Worm (Caenorhabditis elegans) whole organism, L1 larva: ENCODE measurements around the gene F53F4.2.

ENCODE experiments used
- C04F5.9 ChIP-seq: sonication (generic microtip); optimal IDR thresholded peaks from 2 replicates; lab custom pipeline; 2016; ENCODE audit warnings: missing genetic modification characterization, missing compliant biosample characterization
- C16A3.4 ChIP-seq: fragments of 150-350 bp; optimal IDR thresholded peaks from 2 replicates; lab custom pipeline; 2014; ENCODE audit warnings: missing biosample characterization, missing genetic modification characterization
- C34B4.2 ChIP-seq: sonication (generic microtip); optimal IDR thresholded peaks from 2 replicates; lab custom pipeline; 2017; ENCODE audit warnings: mild to moderate bottlenecking, missing genetic modification characterization, missing compliant biosample characterization
- F16B12.6 ChIP-seq: fragments of 150-350 bp; optimal IDR thresholded peaks from 2 replicates; lab custom pipeline; 2014; ENCODE audit warnings: missing biosample characterization, missing genetic modification characterization
- alr-1 ChIP-seq: fragments of 200-800 bp; sonication (Bioruptor generic); optimal IDR thresholded peaks from 2 replicates; lab custom pipeline; 2018; ENCODE audit warnings: borderline replicate concordance, mild to moderate bottlenecking, missing genetic modification characterization, missing compliant biosample characterization
- aly-2 ChIP-seq: fragments of 150-350 bp; optimal IDR thresholded peaks from 2 replicates; lab custom pipeline; 2014; ENCODE audit warnings: missing biosample characterization, missing genetic modification characterization
- blmp-1 ChIP-seq: fragments of 150-350 bp; optimal IDR thresholded peaks from 2 replicates; lab custom pipeline; 2014; ENCODE audit warnings: missing biosample characterization, missing genetic modification characterization
- ceh-63 ChIP-seq: fragments of 200-800 bp; sonication (Bioruptor generic); optimal IDR thresholded peaks from 2 replicates; lab custom pipeline; 2018; ENCODE audit warnings: mild to moderate bottlenecking, missing genetic modification characterization, missing compliant biosample characterization
- ceh-8 ChIP-seq: fragments of 200-800 bp; sonication (Bioruptor generic); optimal IDR thresholded peaks from 2 replicates; lab custom pipeline; 2018; ENCODE audit warnings: mild to moderate bottlenecking, missing genetic modification characterization, moderate library complexity, missing compliant biosample characterization
- ceh-82 ChIP-seq, 3 experiments: fragments of 150-350 bp in 1 of 3; sonication (generic microtip) in 2 of 3; optimal IDR thresholded peaks; 2 replicates each; lab custom pipeline; 2014 to 2017; ENCODE audit warnings: missing biosample characterization in 3 of 3, missing genetic modification characterization in 3 of 3
- ceh-88 ChIP-seq: fragments of 200-800 bp; sonication (Bioruptor generic); IDR thresholded peaks from 2 replicates; pipeline ENCODE4 v1.3.6; 2022; ENCODE audit warnings: missing genetic modification characterization, missing compliant biosample characterization
- dpl-1 ChIP-seq, 3 experiments: fragments of 150-350 bp in 2 of 3; sonication (generic microtip) in 1 of 3; optimal IDR thresholded peaks; 2 replicates each; lab custom pipeline; 2014 to 2017; ENCODE audit warnings: missing biosample characterization in 3 of 3, missing genetic modification characterization in 3 of 3, missing genetic modification reagents in 3 of 3
- efl-1 ChIP-seq, 4 experiments: fragments of 150-350 bp; optimal IDR thresholded peaks in 3 of 4; peaks in 1 of 4; 1 replicate in 1 of 4; 2 replicates in 3 of 4; lab custom pipeline; 2014; ENCODE audit warnings: missing biosample characterization in 2 of 4, missing genetic modification characterization in 2 of 4, missing genetic modification reagents in 2 of 4
- elt-2 ChIP-seq: sonication (generic microtip); optimal IDR thresholded peaks from 2 replicates; lab custom pipeline; 2016; ENCODE audit warnings: missing genetic modification characterization, mild to moderate bottlenecking, inconsistent platforms, missing compliant biosample characterization, missing genetic modification reagents
- ets-5 ChIP-seq: fragments of 200-800 bp; sonication (Bioruptor generic); IDR thresholded peaks from 2 replicates; pipeline ENCODE4 v1.3.6; 2022; ENCODE audit warnings: missing genetic modification characterization, missing compliant biosample characterization
- fkh-10 ChIP-seq: sonication (generic microtip); optimal IDR thresholded peaks from 2 replicates; lab custom pipeline; 2017; ENCODE audit warnings: missing biosample characterization, missing genetic modification reagents, missing genetic modification characterization
- fkh-8 ChIP-seq: sonication (generic microtip); optimal IDR thresholded peaks from 2 replicates; lab custom pipeline; 2016; ENCODE audit warnings: mild to moderate bottlenecking, missing genetic modification characterization, missing compliant biosample characterization
- grh-1 ChIP-seq: fragments of 200-800 bp; sonication (Bioruptor generic); IDR thresholded peaks from 2 replicates; pipeline ENCODE4 v1.3.6; 2022; ENCODE audit warnings: missing genetic modification reagents, missing genetic modification characterization, missing compliant biosample characterization
- hlh-4 ChIP-seq: sonication (generic microtip); optimal IDR thresholded peaks from 2 replicates; lab custom pipeline; 2016; ENCODE audit warnings: mild to moderate bottlenecking, missing genetic modification characterization, missing compliant biosample characterization
- lin-13 ChIP-seq: fragments of 150-350 bp; optimal IDR thresholded peaks from 2 replicates; lab custom pipeline; 2014; ENCODE audit warnings: missing biosample characterization, missing genetic modification reagents, missing genetic modification characterization
- lin-14 ChIP-seq: fragments of 200-800 bp; sonication (Bioruptor generic); optimal IDR thresholded peaks from 2 replicates; lab custom pipeline; 2018; ENCODE audit warnings: mild to moderate bottlenecking, missing genetic modification characterization, moderate library complexity, missing compliant biosample characterization
- lin-15B ChIP-seq: fragments of 150-350 bp; sonication (generic microtip); optimal IDR thresholded peaks from 3 replicates; lab custom pipeline; 2014; ENCODE audit warnings: missing biosample characterization, missing genetic modification characterization
- lin-35 ChIP-seq, 2 experiments: fragments of 150-350 bp; optimal IDR thresholded peaks; 2 replicates each; lab custom pipeline; 2014; ENCODE audit warnings: missing biosample characterization in 2 of 2, missing genetic modification characterization in 2 of 2, missing genetic modification reagents in 2 of 2
- lin-39 ChIP-seq: fragments of 150-350 bp; optimal IDR thresholded peaks from 2 replicates; lab custom pipeline; 2014; ENCODE audit warnings: missing biosample characterization, missing genetic modification reagents, missing genetic modification characterization
- lsy-2 ChIP-seq, 2 experiments: fragments of 150-350 bp; optimal IDR thresholded peaks; 2 replicates each; lab custom pipeline; 2014; ENCODE audit warnings: missing biosample characterization in 2 of 2, missing genetic modification characterization in 2 of 2
- mab-9 ChIP-seq: fragments of 200-800 bp; sonication (Bioruptor generic); IDR thresholded peaks from 2 replicates; pipeline ENCODE4 v1.3.6; 2022; ENCODE audit warnings: missing genetic modification reagents, missing genetic modification characterization, missing compliant biosample characterization
- mdl-1 ChIP-seq, 2 experiments: fragments of 150-350 bp; optimal IDR thresholded peaks; 2 replicates each; lab custom pipeline; 2014 to 2017; ENCODE audit warnings: missing biosample characterization in 2 of 2, missing genetic modification characterization in 2 of 2, inconsistent platforms in 1 of 2
- nhr-11 ChIP-seq: fragments of 150-350 bp; optimal IDR thresholded peaks from 2 replicates; lab custom pipeline; 2014; ENCODE audit warnings: missing biosample characterization, missing genetic modification characterization
- nhr-12 ChIP-seq: sonication (generic microtip); optimal IDR thresholded peaks from 2 replicates; lab custom pipeline; 2017; ENCODE audit warnings: missing biosample characterization, missing genetic modification characterization
- nhr-20 ChIP-seq: sonication (generic microtip); optimal IDR thresholded peaks from 2 replicates; lab custom pipeline; 2016; ENCODE audit warnings: mild to moderate bottlenecking, missing genetic modification characterization, missing compliant biosample characterization
- nhr-237 ChIP-seq: fragments of 150-350 bp; optimal IDR thresholded peaks from 2 replicates; lab custom pipeline; 2014; ENCODE audit warnings: missing biosample characterization, missing genetic modification characterization
- nhr-47 ChIP-seq: sonication (generic microtip); optimal IDR thresholded peaks from 2 replicates; lab custom pipeline; 2016; ENCODE audit warnings: mild to moderate bottlenecking, missing genetic modification characterization, moderate library complexity, missing compliant biosample characterization
- nhr-71 ChIP-seq: sonication (generic microtip); optimal IDR thresholded peaks from 2 replicates; lab custom pipeline; 2016; ENCODE audit warnings: mild to moderate bottlenecking, missing genetic modification characterization, moderate library complexity, missing compliant biosample characterization
- nhr-76 ChIP-seq: sonication (generic microtip); optimal IDR thresholded peaks from 2 replicates; lab custom pipeline; 2017; ENCODE audit warnings: missing biosample characterization, missing genetic modification characterization
- nhr-77 ChIP-seq: fragments of 150-350 bp; optimal IDR thresholded peaks from 2 replicates; lab custom pipeline; 2014; ENCODE audit warnings: missing biosample characterization, missing genetic modification characterization
- nhr-84 ChIP-seq: sonication (generic microtip); optimal IDR thresholded peaks from 2 replicates; lab custom pipeline; 2017; ENCODE audit warnings: missing biosample characterization, missing genetic modification characterization
- nhr-85 ChIP-seq: sonication (generic microtip); peaks from one replicate; lab custom pipeline; 2016; ENCODE audit warnings: missing genetic modification characterization, inconsistent platforms, missing compliant biosample characterization
- nhr-90 ChIP-seq: sonication (generic microtip); optimal IDR thresholded peaks from 2 replicates; lab custom pipeline; 2016; ENCODE audit warnings: mild to moderate bottlenecking, missing genetic modification characterization, missing compliant biosample characterization; ENCODE audit not compliant: poor library complexity
- pag-3 ChIP-seq: sonication (generic microtip); optimal IDR thresholded peaks from 2 replicates; lab custom pipeline; 2017; ENCODE audit warnings: missing genetic modification characterization, mild to moderate bottlenecking, missing compliant biosample characterization, antibody characterized with exemption, borderline replicate concordance; ENCODE audit not compliant: insufficient read depth
- skn-1 ChIP-seq: fragments of 150-350 bp; optimal IDR thresholded peaks from 2 replicates; lab custom pipeline; 2014; ENCODE audit warnings: missing biosample characterization, missing genetic modification characterization
- snu-23 ChIP-seq: sonication (generic microtip); optimal IDR thresholded peaks from 2 replicates; lab custom pipeline; 2016; ENCODE audit warnings: missing genetic modification characterization, missing compliant biosample characterization
- sox-4 ChIP-seq: sonication (generic microtip); optimal IDR thresholded peaks from 2 replicates; lab custom pipeline; 2016; ENCODE audit warnings: missing genetic modification characterization, missing compliant biosample characterization
- sptf-1 ChIP-seq: fragments of 150-350 bp; optimal IDR thresholded peaks from 2 replicates; lab custom pipeline; 2014; ENCODE audit warnings: missing biosample characterization, missing genetic modification characterization
- swsn-7 ChIP-seq: sonication (generic microtip); optimal IDR thresholded peaks from 2 replicates; lab custom pipeline; 2016; ENCODE audit warnings: missing genetic modification characterization, missing compliant biosample characterization
- tbx-2 ChIP-seq: sonication (generic microtip); optimal IDR thresholded peaks from 2 replicates; lab custom pipeline; 2016; ENCODE audit warnings: missing genetic modification characterization, missing compliant biosample characterization
- unc-130 ChIP-seq: fragments of 150-350 bp; optimal IDR thresholded peaks from 2 replicates; lab custom pipeline; 2017; ENCODE audit warnings: missing biosample characterization, missing genetic modification characterization, inconsistent platforms
- unc-30 ChIP-seq: sonication (generic microtip); optimal IDR thresholded peaks from 2 replicates; lab custom pipeline; 2017; ENCODE audit warnings: missing biosample characterization, missing genetic modification characterization
- unc-62 ChIP-seq: fragments of 150-350 bp; optimal IDR thresholded peaks from 2 replicates; lab custom pipeline; 2014; ENCODE audit warnings: missing biosample characterization, missing genetic modification reagents, missing genetic modification characterization
- unc-86 ChIP-seq: sonication (generic microtip); optimal IDR thresholded peaks from 2 replicates; lab custom pipeline; 2016; ENCODE audit warnings: missing genetic modification characterization, missing compliant biosample characterization
- unc-98 ChIP-seq: fragments of 200-800 bp; sonication (Bioruptor generic); IDR thresholded peaks from 2 replicates; pipeline ENCODE4 v1.3.6; 2022; ENCODE audit warnings: missing genetic modification characterization, missing compliant biosample characterization
- xbp-1 ChIP-seq: sonication (generic microtip); optimal IDR thresholded peaks from 2 replicates; lab custom pipeline; 2016; ENCODE audit warnings: missing genetic modification characterization, missing compliant biosample characterization
- zag-1 ChIP-seq: fragments of 150-350 bp; optimal IDR thresholded peaks from 2 replicates; lab custom pipeline; 2014; ENCODE audit warnings: missing biosample characterization, missing genetic modification characterization
- ztf-4 ChIP-seq: fragments of 150-350 bp; optimal IDR thresholded peaks from 2 replicates; lab custom pipeline; 2014; ENCODE audit warnings: missing biosample characterization, missing genetic modification characterization

The F53F4.2 gene

ce11 chrV:13627103-13627623 lies 37.8 kb upstream of the F53F4.2 start, which contains the start of gene sde-2:
Gene sde-2, plus strand, starts transcription at chrV:13627573.
- TF ChIP-seq aly-2 (no peak), blmp-1 (tag; lab: Kevin White, UChicago) (no peak), mdl-1 (tag; optimal IDR thresholded peaks at IDR 0.05; lab: Kevin White, UChicago) (no peak), lin-14 (peak; percentile 82), nhr-20 (tag; lab: Kevin White, UChicago) (no peak), ceh-63 (GFP tag; lab: Kevin White, UChicago) (no peak), unc-62 (GFP tag; lab: Kevin White, UChicago) (no peak), nhr-85 (tag; lab: Kevin White, UChicago) (no peak), sox-4 (tag; lab: Kevin White, UChicago) (no peak), lin-35 (GFP tag; optimal IDR thresholded peaks at IDR 0.05; lab: Kevin White, UChicago) (peak; percentile 6 to 47), nhr-12 (tag; lab: Kevin White, UChicago) (no peak), snu-23 (peak; percentile 33), nhr-77 (tag; lab: Kevin White, UChicago) (no peak), ceh-82 (tag; optimal IDR thresholded peaks at IDR 0.05; lab: Kevin White, UChicago) (peak in 1 of 3 experiments; percentile 0), xbp-1 (tag; lab: Kevin White, UChicago) (no peak), fkh-10 (GFP tag; lab: Kevin White, UChicago) (no peak), nhr-11 (no peak), unc-86 (tag; lab: Kevin White, UChicago) (no peak), unc-130 (tag; lab: Kevin White, UChicago) (no peak), C16A3.4 (no peak), nhr-76 (tag; lab: Kevin White, UChicago) (no peak), skn-1 (tag; lab: Kevin White, UChicago) (no peak), lin-39 (tag; lab: Kevin White, UChicago) (no peak), fkh-8 (tag; lab: Kevin White, UChicago) (no peak), nhr-90 (tag; lab: Kevin White, UChicago) (no peak), nhr-71 (tag; lab: Kevin White, UChicago) (peak; percentile 49), nhr-84 (no peak), swsn-7 (tag; lab: Kevin White, UChicago) (peak; percentile 33), ceh-88 (GFP tag; lab: Robert Waterston, UW) (no peak), sptf-1 (no peak), unc-30 (tag; lab: Kevin White, UChicago) (no peak), alr-1 (tag; lab: Kevin White, UChicago) (no peak), lin-13 (GFP tag; lab: Kevin White, UChicago) (no peak), ets-5 (no peak), pag-3 (tag; lab: Kevin White, UChicago) (no peak), tbx-2 (peak; percentile 44), elt-2 (no peak), C34B4.2 (tag; lab: Kevin White, UChicago) (no peak), lin-15B (tag; lab: Kevin White, UChicago) (no peak), nhr-237 (tag; lab: Kevin White, UChicago) (no peak), dpl-1 (GFP tag; optimal IDR thresholded peaks at IDR 0.05; lab: Kevin White, UChicago) (peak in 2 of 3 experiments; percentile 28 to 38), unc-98 (no peak), C04F5.9 (tag; lab: Kevin White, UChicago) (no peak), hlh-4 (no peak), efl-1 (optimal IDR thresholded peaks at IDR 0.05; lab: Kevin White, UChicago) (peak; percentile 6 to 39), efl-1 (GFP tag; optimal IDR thresholded peaks at IDR 0.05 in 1 of 2; lab: Kevin White, UChicago) (peak; percentile 28 to 86), nhr-47 (tag; lab: Kevin White, UChicago) (no peak), mab-9 (GFP tag; lab: Robert Waterston, UW) (no peak), zag-1 (no peak), grh-1 (no peak), F16B12.6 (tag; lab: Kevin White, UChicago) (no peak), ceh-8 (GFP tag; lab: Kevin White, UChicago) (peak; percentile 57), ztf-4 (no peak), lsy-2 (tag; optimal IDR thresholded peaks at IDR 0.05; lab: Kevin White, UChicago) (peak in 1 of 2 experiments; percentile 27)
